Fruit fly (Drosophila melanogaster) whole organism: ENCODE results near the gene CG10514.

Experiments
- CG8478 ChIP-seq: fragments of >200 bp; optimal IDR thresholded peaks from 2 replicates; lab custom pipeline; 2018; ENCODE audit warnings: inconsistent platforms
- Dll ChIP-seq: fragments of >200 bp; optimal IDR thresholded peaks from 2 replicates; lab custom pipeline; 2017
- EcR ChIP-seq, 2 experiments: fragments of >200 bp; optimal IDR thresholded peaks; 2 replicates each; lab custom pipeline; 2017; ENCODE audit warnings: missing biosample characterization in 2 of 2, missing genetic modification characterization in 2 of 2, missing genetic modification reagents in 2 of 2
- pan ChIP-seq: fragments of >200 bp; optimal IDR thresholded peaks from 2 replicates; lab custom pipeline; 2017
- psq ChIP-seq: fragments of >200 bp; optimal IDR thresholded peaks from 2 replicates; lab custom pipeline; 2017
- usp ChIP-seq: fragments of >200 bp; optimal IDR thresholded peaks from 2 replicates; lab custom pipeline; 2017; ENCODE audit warnings: missing biosample characterization, missing genetic modification characterization, mixed read lengths

Gene CG10514

DNA sequence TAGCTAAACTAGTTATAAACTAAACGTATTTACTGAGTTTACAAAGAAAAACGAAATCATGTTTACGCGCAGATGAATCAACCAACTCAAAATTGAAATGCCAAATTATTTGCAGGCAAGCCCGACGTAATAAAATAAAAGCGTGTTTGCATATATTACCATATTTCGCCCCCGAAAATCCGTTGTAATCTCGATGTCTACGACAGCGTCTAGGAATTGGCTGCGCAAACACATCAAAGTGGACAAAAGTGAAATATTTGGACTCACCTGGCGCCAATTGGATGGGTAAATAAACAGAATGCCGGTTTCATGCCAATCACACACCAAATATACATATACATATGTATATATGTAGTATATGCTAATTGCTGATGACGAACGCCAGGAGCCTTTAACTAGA is 43.5 kb downstream of the CG10514 start:
- TF ChIP-seq EcR (GFP tag; optimal IDR thresholded peaks at IDR 0.05; lab: Kevin White, UChicago), result no peak
- no peak for TF ChIP-seq Dll (lab: Kevin White, UChicago)
- TF ChIP-seq CG8478 (lab: Kevin White, UChicago), result no peak
- no peak for TF ChIP-seq psq (lab: Kevin White, UChicago)
- no peak for TF ChIP-seq pan (lab: Kevin White, UChicago)
- TF ChIP-seq usp (GFP tag; lab: Kevin White, UChicago), result no peak

- TF ChIP-seq psq (lab: Kevin White, UChicago) (no peak), pan (lab: Kevin White, UChicago) (no peak), EcR (GFP tag; optimal IDR thresholded peaks at IDR 0.05; lab: Kevin White, UChicago) (no peak), Dll (lab: Kevin White, UChicago) (no peak), CG8478 (lab: Kevin White, UChicago) (no peak), usp (GFP tag; lab: Kevin White, UChicago) (no peak)
Observed at dm6 chr3R:25235362-25235761, 44.3 kb downstream of the CG10514 start, which contains the start of gene Sil1. Gene Sil1 (minus strand): TSS chr3R:25235529.

DNA sequence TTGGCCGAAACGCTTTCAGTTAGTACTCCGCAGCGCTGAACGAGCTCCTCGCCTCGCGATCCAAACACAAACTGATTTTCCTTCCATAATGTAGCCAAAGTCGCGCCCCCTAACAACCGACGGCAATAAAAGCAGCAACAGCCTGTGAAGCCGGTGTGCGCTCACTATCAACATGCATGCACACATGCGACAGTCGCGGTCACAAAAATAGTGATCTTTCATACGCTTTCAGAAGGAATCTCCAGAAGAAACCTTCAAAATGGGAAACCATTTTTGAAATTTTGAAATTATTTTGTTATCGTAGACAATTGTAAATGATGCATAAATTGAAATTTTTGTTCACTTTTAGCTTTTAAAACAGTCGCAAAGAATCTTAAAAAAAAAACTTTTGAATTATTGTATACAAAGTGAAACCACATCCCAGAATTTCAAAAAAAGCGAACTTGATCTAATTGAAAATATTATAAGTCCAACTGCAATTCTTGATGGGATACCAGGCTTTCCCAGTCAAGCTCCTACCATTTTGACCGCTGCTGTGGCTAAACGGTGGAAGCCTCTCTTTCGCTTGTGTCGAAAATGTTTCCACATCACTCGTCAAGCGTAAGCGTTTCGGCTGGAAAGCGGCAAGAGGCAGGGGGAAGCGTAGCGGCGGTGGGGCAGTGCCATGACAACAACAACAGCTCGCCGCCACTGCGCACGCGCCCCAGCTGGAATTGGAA is 47.2 kb downstream of the CG10514 start, which contains the start of gene Cad96Cb:
TSS of gene Cad96Cb (minus strand) at position 51 of the 719 bp plus-strand sequence.
- TF ChIP-seq psq (lab: Kevin White, UChicago) (no peak), CG8478 (lab: Kevin White, UChicago) (no peak), pan (lab: Kevin White, UChicago) (no peak), Dll (lab: Kevin White, UChicago) (no peak), usp (GFP tag; lab: Kevin White, UChicago) (no peak), EcR (GFP tag; optimal IDR thresholded peaks at IDR 0.05; lab: Kevin White, UChicago) (no peak)
